Fruit fly (Drosophila melanogaster) whole organism, adult: ENCODE measurements around the gene pav.

Source experiments
- CG7045 ChIP-seq: fragments of 200-800 bp; sonication (Bioruptor generic); optimal IDR thresholded peaks from 2 replicates; lab custom pipeline; 2017; ENCODE audit warnings: missing biosample characterization, mild to moderate bottlenecking, missing genetic modification characterization
- Mnt ChIP-seq: fragments of 200-800 bp; sonication (Bioruptor generic); optimal IDR thresholded peaks from 2 replicates; lab custom pipeline; 2016; ENCODE audit warnings: missing biosample characterization, mild to moderate bottlenecking, missing genetic modification characterization
- kay ChIP-seq: fragments of 200-800 bp; sonication (Bioruptor generic); peaks from one replicate; lab custom pipeline; 2016; ENCODE audit warnings: missing biosample characterization, missing genetic modification characterization, borderline replicate concordance

DNA sequence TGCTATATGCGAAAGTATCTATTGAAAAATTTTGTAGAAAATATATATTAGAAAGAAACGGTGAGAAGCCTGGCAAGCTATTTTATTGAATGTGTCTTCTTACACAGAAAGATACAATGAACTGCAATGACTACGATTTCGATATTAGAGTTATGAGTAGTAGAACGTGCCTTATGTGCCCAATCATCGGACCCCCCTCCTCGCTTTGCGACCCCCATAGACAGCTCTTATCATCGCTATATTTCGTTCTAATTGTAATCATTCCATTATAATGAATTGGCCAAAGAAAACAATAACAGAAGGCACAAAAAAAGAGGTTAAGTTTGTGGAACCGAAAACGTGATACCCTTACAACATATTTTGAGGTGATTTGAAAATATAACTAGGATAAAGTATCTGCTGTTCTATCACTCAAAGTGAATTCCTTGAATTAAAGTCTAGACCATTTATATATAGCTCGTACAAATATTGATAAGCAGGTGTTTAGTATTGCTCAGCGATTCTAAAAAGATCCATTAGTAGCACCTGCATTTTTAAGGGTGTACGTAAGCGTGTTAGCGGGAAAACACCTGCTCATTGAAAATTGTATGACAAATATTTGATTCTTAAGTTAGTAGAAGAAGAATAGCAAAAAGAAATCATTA lies 9.7 kb upstream of the pav start:
- peak; percentile 50 for TF ChIP-seq kay (GFP tag; lab: Kevin White, UChicago)
- TF ChIP-seq Mnt (GFP tag; lab: Kevin White, UChicago): no peak
- no peak for TF ChIP-seq CG7045 (GFP tag; lab: Kevin White, UChicago)
